Fruit fly (Drosophila melanogaster): ENCODE data around the gene dtn.

DNA sequence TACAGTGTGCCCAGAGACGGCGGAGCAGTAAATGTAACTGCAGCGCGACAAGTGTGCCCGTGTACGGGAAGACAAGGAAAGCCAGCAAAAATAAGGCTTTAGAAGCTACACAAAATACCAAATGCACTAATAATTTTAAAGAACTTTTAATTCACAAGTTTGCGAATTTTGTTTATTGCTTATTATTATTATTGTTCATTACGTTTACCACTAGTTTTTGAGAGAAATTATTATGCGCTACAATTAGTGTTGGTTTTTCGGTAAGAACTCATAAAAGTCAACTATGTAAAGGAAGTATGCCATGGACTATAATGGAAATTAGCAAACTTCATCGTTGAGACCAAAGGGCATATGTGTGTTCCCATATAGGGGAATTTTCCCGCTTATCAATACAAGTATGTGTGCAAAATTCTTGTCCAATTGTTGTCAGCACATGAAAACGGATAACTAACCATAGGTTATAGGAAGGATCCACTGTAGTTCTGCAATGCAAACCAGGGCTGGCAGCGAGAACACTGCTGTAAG lies 41.8 kb downstream of the dtn start, which contains the start of gene schlank:
- TF ChIP-seq CG8478 (optimal IDR thresholded peaks at IDR 0.05) (no peak), CTCF (optimal IDR thresholded peaks at IDR 0.05) (no peak)
